Worm (Caenorhabditis elegans) whole organism, L1 larva: Measurements from ENCODE around the gene fkh-7.

Source experiments
- F16B12.6 ChIP-seq: fragments of 150-350 bp; optimal IDR thresholded peaks from 2 replicates; lab custom pipeline; 2014; ENCODE audit warnings: missing biosample characterization, missing genetic modification characterization
- aha-1 ChIP-seq: fragments of 150-350 bp; optimal IDR thresholded peaks from 2 replicates; lab custom pipeline; 2014; ENCODE audit warnings: missing biosample characterization, missing genetic modification characterization
- alr-1 ChIP-seq: fragments of 200-800 bp; sonication (Bioruptor generic); optimal IDR thresholded peaks from 2 replicates; lab custom pipeline; 2018; ENCODE audit warnings: borderline replicate concordance, mild to moderate bottlenecking, missing genetic modification characterization, missing compliant biosample characterization
- blmp-1 ChIP-seq: fragments of 150-350 bp; optimal IDR thresholded peaks from 2 replicates; lab custom pipeline; 2014; ENCODE audit warnings: missing biosample characterization, missing genetic modification characterization
- ceh-63 ChIP-seq: fragments of 200-800 bp; sonication (Bioruptor generic); optimal IDR thresholded peaks from 2 replicates; lab custom pipeline; 2018; ENCODE audit warnings: mild to moderate bottlenecking, missing genetic modification characterization, missing compliant biosample characterization
- ceh-8 ChIP-seq: fragments of 200-800 bp; sonication (Bioruptor generic); optimal IDR thresholded peaks from 2 replicates; lab custom pipeline; 2018; ENCODE audit warnings: mild to moderate bottlenecking, missing genetic modification characterization, moderate library complexity, missing compliant biosample characterization
- ceh-82 ChIP-seq, 3 experiments: fragments of 150-350 bp in 1 of 3; sonication (generic microtip) in 2 of 3; optimal IDR thresholded peaks; 2 replicates each; lab custom pipeline; 2014 to 2017; ENCODE audit warnings: missing biosample characterization in 3 of 3, missing genetic modification characterization in 3 of 3
- ceh-88 ChIP-seq: fragments of 200-800 bp; sonication (Bioruptor generic); IDR thresholded peaks from 2 replicates; pipeline ENCODE4 v1.3.6; 2022; ENCODE audit warnings: missing genetic modification characterization, missing compliant biosample characterization
- dsc-1 ChIP-seq: sonication (generic microtip); optimal IDR thresholded peaks from 2 replicates; lab custom pipeline; 2016; ENCODE audit warnings: mild to moderate bottlenecking, missing genetic modification characterization, missing compliant biosample characterization
- efl-1 ChIP-seq, 4 experiments: fragments of 150-350 bp; optimal IDR thresholded peaks in 3 of 4; peaks in 1 of 4; 1 replicate in 1 of 4; 2 replicates in 3 of 4; lab custom pipeline; 2014; ENCODE audit warnings: missing biosample characterization in 2 of 4, missing genetic modification characterization in 2 of 4, missing genetic modification reagents in 2 of 4
- elt-2 ChIP-seq: sonication (generic microtip); optimal IDR thresholded peaks from 2 replicates; lab custom pipeline; 2016; ENCODE audit warnings: missing genetic modification characterization, mild to moderate bottlenecking, inconsistent platforms, missing compliant biosample characterization, missing genetic modification reagents
- ets-5 ChIP-seq: fragments of 200-800 bp; sonication (Bioruptor generic); IDR thresholded peaks from 2 replicates; pipeline ENCODE4 v1.3.6; 2022; ENCODE audit warnings: missing genetic modification characterization, missing compliant biosample characterization
- fkh-4 ChIP-seq: sonication (generic microtip); optimal IDR thresholded peaks from 2 replicates; lab custom pipeline; 2016; ENCODE audit warnings: missing compliant biosample characterization, missing genetic modification characterization, borderline replicate concordance
- fos-1 ChIP-seq: fragments of 150-350 bp; optimal IDR thresholded peaks from 2 replicates; lab custom pipeline; 2014; ENCODE audit warnings: missing biosample characterization, missing genetic modification characterization
- hlh-17 ChIP-seq: fragments of 200-800 bp; sonication (Bioruptor generic); optimal IDR thresholded peaks from 2 replicates; lab custom pipeline; 2018; ENCODE audit warnings: missing genetic modification characterization, mild to moderate bottlenecking, missing compliant biosample characterization, moderate library complexity, borderline replicate concordance
- hlh-4 ChIP-seq: sonication (generic microtip); optimal IDR thresholded peaks from 2 replicates; lab custom pipeline; 2016; ENCODE audit warnings: mild to moderate bottlenecking, missing genetic modification characterization, missing compliant biosample characterization
- hpl-2 ChIP-seq: fragments of 150-350 bp; optimal IDR thresholded peaks from 2 replicates; lab custom pipeline; 2014; ENCODE audit warnings: missing biosample characterization, missing genetic modification reagents, missing genetic modification characterization
- irx-1 ChIP-seq: sonication (generic microtip); optimal IDR thresholded peaks from 2 replicates; lab custom pipeline; 2016; ENCODE audit warnings: missing genetic modification characterization, missing compliant biosample characterization
- lin-13 ChIP-seq: fragments of 150-350 bp; optimal IDR thresholded peaks from 2 replicates; lab custom pipeline; 2014; ENCODE audit warnings: missing biosample characterization, missing genetic modification reagents, missing genetic modification characterization
- lin-14 ChIP-seq: fragments of 200-800 bp; sonication (Bioruptor generic); optimal IDR thresholded peaks from 2 replicates; lab custom pipeline; 2018; ENCODE audit warnings: mild to moderate bottlenecking, missing genetic modification characterization, moderate library complexity, missing compliant biosample characterization
- lin-15B ChIP-seq: fragments of 150-350 bp; sonication (generic microtip); optimal IDR thresholded peaks from 3 replicates; lab custom pipeline; 2014; ENCODE audit warnings: missing biosample characterization, missing genetic modification characterization
- lir-3 ChIP-seq: sonication (generic microtip); optimal IDR thresholded peaks from 2 replicates; lab custom pipeline; 2016; ENCODE audit warnings: mild to moderate bottlenecking, missing genetic modification characterization, moderate library complexity, missing compliant biosample characterization; ENCODE audit not compliant: poor library complexity
- lsy-2 ChIP-seq, 2 experiments: fragments of 150-350 bp; optimal IDR thresholded peaks; 2 replicates each; lab custom pipeline; 2014; ENCODE audit warnings: missing biosample characterization in 2 of 2, missing genetic modification characterization in 2 of 2
- mab-9 ChIP-seq: fragments of 200-800 bp; sonication (Bioruptor generic); IDR thresholded peaks from 2 replicates; pipeline ENCODE4 v1.3.6; 2022; ENCODE audit warnings: missing genetic modification reagents, missing genetic modification characterization, missing compliant biosample characterization
- mdl-1 ChIP-seq, 2 experiments: fragments of 150-350 bp; optimal IDR thresholded peaks; 2 replicates each; lab custom pipeline; 2014 to 2017; ENCODE audit warnings: missing biosample characterization in 2 of 2, missing genetic modification characterization in 2 of 2, inconsistent platforms in 1 of 2
- mep-1 ChIP-seq: fragments of 150-350 bp; optimal IDR thresholded peaks from 2 replicates; lab custom pipeline; 2014; ENCODE audit warnings: missing biosample characterization, missing genetic modification characterization
- nhr-12 ChIP-seq: sonication (generic microtip); optimal IDR thresholded peaks from 2 replicates; lab custom pipeline; 2017; ENCODE audit warnings: missing biosample characterization, missing genetic modification characterization
- nhr-20 ChIP-seq: sonication (generic microtip); optimal IDR thresholded peaks from 2 replicates; lab custom pipeline; 2016; ENCODE audit warnings: mild to moderate bottlenecking, missing genetic modification characterization, missing compliant biosample characterization
- nhr-237 ChIP-seq: fragments of 150-350 bp; optimal IDR thresholded peaks from 2 replicates; lab custom pipeline; 2014; ENCODE audit warnings: missing biosample characterization, missing genetic modification characterization
- nhr-28 ChIP-seq: fragments of 150-350 bp; optimal IDR thresholded peaks from 2 replicates; lab custom pipeline; 2014; ENCODE audit warnings: missing biosample characterization, missing genetic modification characterization
- nhr-47 ChIP-seq: sonication (generic microtip); optimal IDR thresholded peaks from 2 replicates; lab custom pipeline; 2016; ENCODE audit warnings: mild to moderate bottlenecking, missing genetic modification characterization, moderate library complexity, missing compliant biosample characterization
- nhr-71 ChIP-seq: sonication (generic microtip); optimal IDR thresholded peaks from 2 replicates; lab custom pipeline; 2016; ENCODE audit warnings: mild to moderate bottlenecking, missing genetic modification characterization, moderate library complexity, missing compliant biosample characterization
- nhr-84 ChIP-seq: sonication (generic microtip); optimal IDR thresholded peaks from 2 replicates; lab custom pipeline; 2017; ENCODE audit warnings: missing biosample characterization, missing genetic modification characterization
- nhr-90 ChIP-seq: sonication (generic microtip); optimal IDR thresholded peaks from 2 replicates; lab custom pipeline; 2016; ENCODE audit warnings: mild to moderate bottlenecking, missing genetic modification characterization, missing compliant biosample characterization; ENCODE audit not compliant: poor library complexity
- rnt-1 ChIP-seq: sonication (generic microtip); optimal IDR thresholded peaks from 2 replicates; lab custom pipeline; 2016; ENCODE audit warnings: mild to moderate bottlenecking, missing genetic modification characterization, moderate library complexity, missing compliant biosample characterization
- skn-1 ChIP-seq: fragments of 150-350 bp; optimal IDR thresholded peaks from 2 replicates; lab custom pipeline; 2014; ENCODE audit warnings: missing biosample characterization, missing genetic modification characterization
- snpc-4 ChIP-seq: fragments of 150-350 bp; optimal IDR thresholded peaks from 2 replicates; lab custom pipeline; 2014; ENCODE audit warnings: missing biosample characterization, missing genetic modification characterization
- sptf-1 ChIP-seq: fragments of 150-350 bp; optimal IDR thresholded peaks from 2 replicates; lab custom pipeline; 2014; ENCODE audit warnings: missing biosample characterization, missing genetic modification characterization
- sup-37 ChIP-seq: fragments of 200-800 bp; sonication (Bioruptor generic); optimal IDR thresholded peaks from 2 replicates; lab custom pipeline; 2018; ENCODE audit warnings: mild to moderate bottlenecking, missing genetic modification characterization, missing compliant biosample characterization
- swsn-7 ChIP-seq: sonication (generic microtip); optimal IDR thresholded peaks from 2 replicates; lab custom pipeline; 2016; ENCODE audit warnings: missing genetic modification characterization, missing compliant biosample characterization
- tlp-1 ChIP-seq: fragments of 150-350 bp; optimal IDR thresholded peaks from 2 replicates; lab custom pipeline; 2014; ENCODE audit warnings: missing biosample characterization, missing genetic modification characterization
- unc-130 ChIP-seq: fragments of 150-350 bp; optimal IDR thresholded peaks from 2 replicates; lab custom pipeline; 2017; ENCODE audit warnings: missing biosample characterization, missing genetic modification characterization, inconsistent platforms
- unc-86 ChIP-seq: sonication (generic microtip); optimal IDR thresholded peaks from 2 replicates; lab custom pipeline; 2016; ENCODE audit warnings: missing genetic modification characterization, missing compliant biosample characterization
- unc-98 ChIP-seq: fragments of 200-800 bp; sonication (Bioruptor generic); IDR thresholded peaks from 2 replicates; pipeline ENCODE4 v1.3.6; 2022; ENCODE audit warnings: missing genetic modification characterization, missing compliant biosample characterization
- xbp-1 ChIP-seq: sonication (generic microtip); optimal IDR thresholded peaks from 2 replicates; lab custom pipeline; 2016; ENCODE audit warnings: missing genetic modification characterization, missing compliant biosample characterization
- zag-1 ChIP-seq: fragments of 150-350 bp; optimal IDR thresholded peaks from 2 replicates; lab custom pipeline; 2014; ENCODE audit warnings: missing biosample characterization, missing genetic modification characterization
- zip-4 ChIP-seq: fragments of 200-800 bp; sonication (Bioruptor generic); optimal IDR thresholded peaks from 2 replicates; lab custom pipeline; 2018; ENCODE audit warnings: mild to moderate bottlenecking, missing genetic modification characterization, moderate library complexity, missing compliant biosample characterization
- ztf-11 ChIP-seq, 2 experiments: sonication (generic microtip); optimal IDR thresholded peaks; 2 replicates each; lab custom pipeline; 2016 to 2017; ENCODE audit warnings: missing genetic modification characterization in 2 of 2, missing biosample characterization in 1 of 2, missing compliant biosample characterization in 1 of 2
- ztf-4 ChIP-seq: fragments of 150-350 bp; optimal IDR thresholded peaks from 2 replicates; lab custom pipeline; 2014; ENCODE audit warnings: missing biosample characterization, missing genetic modification characterization

The fkh-7 gene

ce11 chrIV:5548843-5549242 is 35.6 kb upstream of the fkh-7 start (continued):
- TF ChIP-seq unc-86 (tag; lab: Kevin White, UChicago) (no peak), lsy-2 (tag; optimal IDR thresholded peaks at IDR 0.05; lab: Kevin White, UChicago) (peak in 1 of 2 experiments; percentile 63), rnt-1 (tag; lab: Kevin White, UChicago) (peak; percentile 71), zag-1 (tag; lab: Kevin White, UChicago) (no peak), ztf-11 (tag; optimal IDR thresholded peaks at IDR 0.05; lab: Kevin White, UChicago) (no peak), aha-1 (no peak), lin-13 (GFP tag; lab: Kevin White, UChicago) (peak; percentile 6)

- TF ChIP-seq irx-1 (tag; lab: Kevin White, UChicago), result no peak
- no peak for TF ChIP-seq snpc-4 (tag; lab: Kevin White, UChicago)
- no peak for TF ChIP-seq sup-37
- no peak for TF ChIP-seq hpl-2 (GFP tag; lab: Kevin White, UChicago)
- no peak for TF ChIP-seq ztf-11 (tag; optimal IDR thresholded peaks at IDR 0.05; lab: Kevin White, UChicago)
- TF ChIP-seq swsn-7, result no peak
- peak; percentile 5 for TF ChIP-seq blmp-1
- TF ChIP-seq unc-98 (GFP tag; lab: Robert Waterston, UW), result no peak
- no peak for TF ChIP-seq nhr-20 (tag; lab: Kevin White, UChicago)
- TF ChIP-seq xbp-1 (tag; lab: Kevin White, UChicago), result no peak
- TF ChIP-seq lin-14 (GFP tag; lab: Kevin White, UChicago), result peak; percentile 63
- no peak for TF ChIP-seq tlp-1 (tag; lab: Kevin White, UChicago)
- TF ChIP-seq alr-1 (tag; lab: Kevin White, UChicago), result no peak
- no peak for TF ChIP-seq nhr-47 (tag; lab: Kevin White, UChicago)
- TF ChIP-seq ceh-63, result no peak
- no peak for TF ChIP-seq nhr-71 (tag; lab: Kevin White, UChicago)
- TF ChIP-seq zag-1 (tag; lab: Kevin White, UChicago), result no peak
- TF ChIP-seq ceh-82 (tag; optimal IDR thresholded peaks at IDR 0.05; lab: Kevin White, UChicago), result no peak
- TF ChIP-seq mab-9 (GFP tag; lab: Robert Waterston, UW), result no peak
- TF ChIP-seq hlh-4 (tag; lab: Kevin White, UChicago), result no peak
- TF ChIP-seq nhr-12, result no peak
- no peak for TF ChIP-seq nhr-237
- no peak for TF ChIP-seq mdl-1 (tag; optimal IDR thresholded peaks at IDR 0.05; lab: Kevin White, UChicago)
- TF ChIP-seq lin-15B, result no peak
- no peak for TF ChIP-seq ceh-88 (GFP tag; lab: Robert Waterston, UW)
- no peak for TF ChIP-seq nhr-90 (tag; lab: Kevin White, UChicago)
- no peak for TF ChIP-seq ceh-8 (GFP tag; lab: Kevin White, UChicago)
- TF ChIP-seq nhr-84 (tag; lab: Kevin White, UChicago), result no peak
- peak in 1 of 2 experiments; percentile 8 for TF ChIP-seq efl-1 (optimal IDR thresholded peaks at IDR 0.05; lab: Kevin White, UChicago)
- no peak for TF ChIP-seq efl-1 (GFP tag; optimal IDR thresholded peaks at IDR 0.05 in 1 of 2; lab: Kevin White, UChicago)
- no peak for TF ChIP-seq aha-1
- TF ChIP-seq dsc-1, result no peak
- no peak for TF ChIP-seq unc-130 (tag; lab: Kevin White, UChicago)
- TF ChIP-seq F16B12.6 (tag; lab: Kevin White, UChicago), result no peak
- no peak for TF ChIP-seq elt-2 (tag; lab: Kevin White, UChicago)
- TF ChIP-seq fos-1, result no peak
- peak in 1 of 2 experiments; percentile 31 for TF ChIP-seq lsy-2 (tag; optimal IDR thresholded peaks at IDR 0.05; lab: Kevin White, UChicago)
- no peak for TF ChIP-seq sptf-1 (tag; lab: Kevin White, UChicago)
- no peak for TF ChIP-seq skn-1
- TF ChIP-seq zip-4, result no peak
- TF ChIP-seq hlh-17 (GFP tag; lab: Kevin White, UChicago), result no peak
- TF ChIP-seq rnt-1 (tag; lab: Kevin White, UChicago), result no peak
- no peak for TF ChIP-seq nhr-28 (tag; lab: Kevin White, UChicago)
- TF ChIP-seq mep-1 (tag; lab: Kevin White, UChicago), result peak; percentile 44
- no peak for TF ChIP-seq unc-86 (tag; lab: Kevin White, UChicago)
- no peak for TF ChIP-seq fkh-4
- TF ChIP-seq lir-3 (tag; lab: Kevin White, UChicago), result no peak
- no peak for TF ChIP-seq ztf-4 (tag; lab: Kevin White, UChicago)
- no peak for TF ChIP-seq ets-5
Observed at ce11 chrIV:5550676-5551184, 33.8 kb upstream of the fkh-7 start, which contains the start of gene ari-2. TSS of gene ari-2 (plus strand) at chrIV:5551134.
